Fruit fly (Drosophila melanogaster) whole organism, embryonic: ENCODE data around the gene CG7387.

Experiments
- Ada2b ChIP-seq: fragments of 200-800 bp; sonication (Bioruptor generic); IDR thresholded peaks from 2 replicates; pipeline ENCODE4 v1.3.6; 2022; ENCODE audit warnings: missing biosample characterization, missing genetic modification characterization
- CG11093 ChIP-seq: fragments of 200-800 bp; sonication (Bioruptor generic); IDR thresholded peaks from 3 replicates; pipeline ENCODE4 v1.3.6; 2022; ENCODE audit warnings: missing biosample characterization, missing genetic modification characterization
- CG11398 ChIP-seq: fragments of 200-800 bp; sonication (Bioruptor generic); optimal IDR thresholded peaks from 2 replicates; lab custom pipeline; 2016; ENCODE audit warnings: missing biosample characterization, missing genetic modification characterization
- CG12299 ChIP-seq: fragments of 200-800 bp; sonication (Bioruptor generic); optimal IDR thresholded peaks from 2 replicates; lab custom pipeline; 2018; ENCODE audit warnings: missing biosample characterization, mild to moderate bottlenecking, missing genetic modification characterization
- CG18599 ChIP-seq: fragments of 200-800 bp; sonication (Bioruptor generic); optimal IDR thresholded peaks from 3 replicates; lab custom pipeline; 2017; ENCODE audit warnings: missing biosample characterization, missing genetic modification characterization, mild to moderate bottlenecking, moderate library complexity, missing genetic modification reagents
- CG18764 ChIP-seq: fragments of 200-800 bp; sonication (Bioruptor generic); optimal IDR thresholded peaks from 3 replicates; lab custom pipeline; 2016; ENCODE audit warnings: missing biosample characterization, missing genetic modification characterization
- CG2875 ChIP-seq: fragments of 200-800 bp; sonication (Bioruptor generic); optimal IDR thresholded peaks from 2 replicates; lab custom pipeline; 2017; ENCODE audit warnings: missing biosample characterization, mild to moderate bottlenecking, missing genetic modification characterization, missing genetic modification reagents
- CG30431 ChIP-seq: fragments of 200-800 bp; sonication (Bioruptor generic); optimal IDR thresholded peaks from 2 replicates; lab custom pipeline; 2017; ENCODE audit warnings: missing biosample characterization, missing genetic modification characterization
- CG32772 ChIP-seq: fragments of 200-800 bp; sonication (Bioruptor generic); IDR thresholded peaks from 2 replicates; pipeline ENCODE4 v1.3.6; 2022; ENCODE audit warnings: missing biosample characterization, missing genetic modification characterization
- CG3281 ChIP-seq: fragments of 200-800 bp; sonication (Bioruptor generic); optimal IDR thresholded peaks from 3 replicates; lab custom pipeline; 2017; ENCODE audit warnings: missing biosample characterization, mild to moderate bottlenecking, missing genetic modification characterization
- CG34422 ChIP-seq: fragments of 200-800 bp; sonication (Bioruptor generic); IDR thresholded peaks from 3 replicates; pipeline ENCODE4 v1.3.6; 2022; ENCODE audit warnings: missing biosample characterization, missing genetic modification characterization
- CG5245 ChIP-seq: fragments of 200-800 bp; sonication (Bioruptor generic); optimal IDR thresholded peaks from 3 replicates; lab custom pipeline; 2016; ENCODE audit warnings: missing biosample characterization, missing genetic modification characterization
- CG6689 ChIP-seq: fragments of 200-800 bp; sonication (Bioruptor generic); IDR thresholded peaks from 2 replicates; pipeline ENCODE4 v1.3.6; 2022; ENCODE audit warnings: missing biosample characterization, missing genetic modification characterization
- CG6813 ChIP-seq: fragments of 200-800 bp; sonication (Bioruptor generic); optimal IDR thresholded peaks from 2 replicates; lab custom pipeline; 2017; ENCODE audit warnings: missing biosample characterization, missing genetic modification characterization, mild to moderate bottlenecking, moderate library complexity, missing genetic modification reagents
- CG7987 ChIP-seq: fragments of 200-800 bp; sonication (Bioruptor generic); optimal IDR thresholded peaks from 2 replicates; lab custom pipeline; 2018; ENCODE audit warnings: missing biosample characterization, mild to moderate bottlenecking, missing genetic modification characterization, moderate library complexity
- CG8765 ChIP-seq: fragments of 200-800 bp; sonication (Bioruptor generic); IDR thresholded peaks from 2 replicates; pipeline ENCODE4 v1.3.6; 2022; ENCODE audit warnings: missing biosample characterization, missing genetic modification characterization
- CTCF ChIP-seq: fragments of 200-800 bp; sonication (Bioruptor generic); optimal IDR thresholded peaks from 2 replicates; lab custom pipeline; 2017; ENCODE audit warnings: missing biosample characterization, mild to moderate bottlenecking, missing genetic modification characterization, moderate library complexity
- Camta ChIP-seq: fragments of 200-800 bp; sonication (Bioruptor generic); optimal IDR thresholded peaks from 2 replicates; lab custom pipeline; 2016; ENCODE audit warnings: missing biosample characterization, missing genetic modification characterization
- CkIIα-i1 ChIP-seq: fragments of 200-800 bp; sonication (Bioruptor generic); IDR thresholded peaks from 2 replicates; pipeline ENCODE4 v1.3.6; 2022; ENCODE audit warnings: missing biosample characterization, missing genetic modification characterization
- D19B ChIP-seq: fragments of 200-800 bp; sonication (Bioruptor generic); optimal IDR thresholded peaks from 2 replicates; lab custom pipeline; 2017; ENCODE audit warnings: missing biosample characterization, mild to moderate bottlenecking, missing genetic modification characterization
- Dip3 ChIP-seq: fragments of 200-800 bp; sonication (Bioruptor generic); optimal IDR thresholded peaks from 3 replicates; lab custom pipeline; 2016; ENCODE audit warnings: missing biosample characterization, missing genetic modification characterization
- E2f2 ChIP-seq: fragments of 200-800 bp; sonication (Bioruptor generic); IDR thresholded peaks from 2 replicates; pipeline ENCODE4 v1.3.6; 2022; ENCODE audit warnings: missing biosample characterization, missing genetic modification characterization
- HLHmδ ChIP-seq: fragments of 200-800 bp; sonication (Bioruptor generic); optimal IDR thresholded peaks from 2 replicates; lab custom pipeline; 2018; ENCODE audit warnings: missing biosample characterization, mild to moderate bottlenecking, missing genetic modification characterization, moderate library complexity
- Hand ChIP-seq: fragments of 200-800 bp; sonication (Bioruptor generic); optimal IDR thresholded peaks from 2 replicates; lab custom pipeline; 2017; ENCODE audit warnings: mild to moderate bottlenecking, missing biosample characterization, missing genetic modification reagents, missing genetic modification characterization
- Hmx ChIP-seq: fragments of 200-800 bp; sonication (Bioruptor generic); optimal IDR thresholded peaks from 2 replicates; lab custom pipeline; 2016; ENCODE audit warnings: missing biosample characterization, missing genetic modification characterization
- MESR4 ChIP-seq: fragments of 200-800 bp; sonication (Bioruptor generic); optimal IDR thresholded peaks from 2 replicates; lab custom pipeline; 2018; ENCODE audit warnings: missing biosample characterization, mild to moderate bottlenecking, missing genetic modification characterization, moderate library complexity
- MTF-1 ChIP-seq: fragments of 200-800 bp; sonication (Bioruptor generic); optimal IDR thresholded peaks from 2 replicates; lab custom pipeline; 2018; ENCODE audit warnings: missing biosample characterization, mild to moderate bottlenecking, missing genetic modification characterization, borderline replicate concordance
- NC2α ChIP-seq: fragments of 200-800 bp; sonication (Bioruptor generic); optimal IDR thresholded peaks from 2 replicates; lab custom pipeline; 2016; ENCODE audit warnings: missing biosample characterization, missing genetic modification characterization
- Rx ChIP-seq: fragments of 200-800 bp; sonication (Bioruptor generic); IDR thresholded peaks from 2 replicates; pipeline ENCODE4 v1.3.6; 2022; ENCODE audit warnings: missing biosample characterization, missing genetic modification characterization
- Scr ChIP-seq: fragments of 200-800 bp; sonication (Bioruptor generic); IDR thresholded peaks from 2 replicates; pipeline ENCODE4 v1.3.6; 2022; ENCODE audit warnings: missing biosample characterization, missing genetic modification characterization; ENCODE audit not compliant: partially characterized antibody
- Sry-β ChIP-seq: fragments of 200-800 bp; sonication (Bioruptor generic); optimal IDR thresholded peaks from 2 replicates; lab custom pipeline; 2018; ENCODE audit warnings: missing biosample characterization, mild to moderate bottlenecking, missing genetic modification characterization, moderate library complexity
- Trl ChIP-seq, 3 experiments: fragments of >200 bp in 2 of 3; fragments of 200-800 bp in 1 of 3; sonication (Bioruptor generic) in 1 of 3; optimal IDR thresholded peaks; 2 replicates in 1 of 3; 3 replicates in 2 of 3; lab custom pipeline; 2016 to 2017; ENCODE audit warnings: missing biosample characterization in 1 of 3, missing genetic modification characterization in 1 of 3
- bcd ChIP-seq: fragments of 200-800 bp; sonication (Bioruptor generic); optimal IDR thresholded peaks from 2 replicates; lab custom pipeline; 2017; ENCODE audit warnings: missing biosample characterization, mild to moderate bottlenecking, missing genetic modification characterization
- cg ChIP-seq: fragments of 200-800 bp; sonication (Bioruptor generic); optimal IDR thresholded peaks from 3 replicates; lab custom pipeline; 2019; ENCODE audit warnings: missing biosample characterization, mild to moderate bottlenecking, missing genetic modification characterization, moderate library complexity
- dm ChIP-seq: fragments of 200-800 bp; sonication (Bioruptor generic); optimal IDR thresholded peaks from 3 replicates; lab custom pipeline; 2016; ENCODE audit warnings: missing biosample characterization, missing genetic modification characterization
- dpn ChIP-seq, 2 experiments: fragments of 200-800 bp; sonication (Bioruptor generic); optimal IDR thresholded peaks; 3 replicates each; lab custom pipeline; 2016; ENCODE audit warnings: missing biosample characterization in 2 of 2, missing genetic modification characterization in 2 of 2
- eyg ChIP-seq: fragments of 200-800 bp; sonication (Bioruptor generic); optimal IDR thresholded peaks from 3 replicates; lab custom pipeline; 2016; ENCODE audit warnings: missing biosample characterization, missing genetic modification characterization
- fd3F ChIP-seq: fragments of 200-800 bp; sonication (Bioruptor generic); optimal IDR thresholded peaks from 2 replicates; lab custom pipeline; 2018; ENCODE audit warnings: missing biosample characterization, mild to moderate bottlenecking, missing genetic modification characterization, moderate library complexity
- grau ChIP-seq: fragments of 200-800 bp; optimal IDR thresholded peaks from 3 replicates; lab custom pipeline; 2019; ENCODE audit warnings: missing biosample characterization, mild to moderate bottlenecking, missing genetic modification characterization, moderate library complexity
- gro ChIP-seq: fragments of 200-800 bp; sonication (Bioruptor generic); optimal IDR thresholded peaks from 2 replicates; lab custom pipeline; 2016; ENCODE audit warnings: missing biosample characterization, missing genetic modification characterization
- kah ChIP-seq: fragments of 200-800 bp; sonication (Bioruptor generic); optimal IDR thresholded peaks from 2 replicates; lab custom pipeline; 2018; ENCODE audit warnings: missing biosample characterization, mild to moderate bottlenecking, missing genetic modification characterization
- kay ChIP-seq: fragments of 200-800 bp; sonication (Bioruptor generic); optimal IDR thresholded peaks from 2 replicates; lab custom pipeline; 2016; ENCODE audit warnings: missing biosample characterization, missing genetic modification characterization
- nerfin-1 ChIP-seq: fragments of 200-800 bp; sonication (Bioruptor generic); optimal IDR thresholded peaks from 3 replicates; lab custom pipeline; 2019; ENCODE audit warnings: missing biosample characterization, mild to moderate bottlenecking, missing genetic modification characterization, moderate library complexity
- nom ChIP-seq: fragments of 200-800 bp; sonication (Bioruptor generic); optimal IDR thresholded peaks from 2 replicates; lab custom pipeline; 2017; ENCODE audit warnings: missing biosample characterization, missing genetic modification characterization, mild to moderate bottlenecking, moderate library complexity, missing genetic modification reagents
- oc ChIP-seq: fragments of 200-800 bp; sonication (Bioruptor generic); optimal IDR thresholded peaks from 2 replicates; lab custom pipeline; 2018; ENCODE audit warnings: missing biosample characterization, mild to moderate bottlenecking, missing genetic modification characterization, moderate library complexity
- org-1 ChIP-seq: fragments of 200-800 bp; sonication (Bioruptor generic); optimal IDR thresholded peaks from 2 replicates; lab custom pipeline; 2017; ENCODE audit warnings: missing biosample characterization, missing genetic modification characterization
- ranshi ChIP-seq: fragments of 200-800 bp; sonication (Bioruptor generic); IDR thresholded peaks from 2 replicates; pipeline ENCODE4 v1.3.6; 2022; ENCODE audit warnings: missing biosample characterization, missing genetic modification characterization
- schlank ChIP-seq: fragments of 200-800 bp; sonication (Bioruptor generic); optimal IDR thresholded peaks from 2 replicates; lab custom pipeline; 2018; ENCODE audit warnings: missing biosample characterization, mild to moderate bottlenecking, missing genetic modification characterization
- sens ChIP-seq: fragments of 200-800 bp; sonication (Bioruptor generic); peaks from one replicate; lab custom pipeline; 2016; ENCODE audit warnings: missing biosample characterization, missing genetic modification characterization
- sima ChIP-seq: fragments of 200-800 bp; sonication (Bioruptor generic); optimal IDR thresholded peaks from 2 replicates; lab custom pipeline; 2016; ENCODE audit warnings: missing biosample characterization, missing genetic modification characterization
- zen ChIP-seq: fragments of 200-800 bp; sonication (Bioruptor generic); optimal IDR thresholded peaks from 3 replicates; lab custom pipeline; 2018; ENCODE audit warnings: missing biosample characterization, mild to moderate bottlenecking, missing genetic modification characterization, moderate library complexity
- zf30C ChIP-seq: fragments of 200-800 bp; sonication (Bioruptor generic); optimal IDR thresholded peaks from 3 replicates; lab custom pipeline; 2018; ENCODE audit warnings: missing biosample characterization, mild to moderate bottlenecking, missing genetic modification characterization

CG7387 gene

DNA sequence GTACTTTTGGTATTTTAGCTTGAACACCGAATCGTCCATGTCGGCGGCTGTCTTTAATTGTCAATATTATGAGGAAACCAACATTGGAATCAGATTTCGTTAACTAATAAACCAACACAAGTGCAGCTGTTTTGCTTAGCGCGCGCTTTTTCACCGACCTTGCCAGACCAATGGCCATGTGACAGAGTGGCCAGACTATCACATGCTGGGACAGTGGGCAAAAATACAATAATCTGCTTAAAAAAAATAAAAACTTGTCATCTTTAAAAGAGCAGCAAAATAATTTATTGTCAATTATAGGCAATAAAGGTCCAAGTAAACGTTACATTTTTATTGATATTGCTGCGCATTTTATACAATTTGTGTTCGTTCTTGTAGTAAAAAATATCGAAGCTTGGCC, 17.1 kb downstream of the CG7387 start, which contains the start of gene RecQ4 (continued):
- no peak for TF ChIP-seq HLHmδ (GFP tag; lab: Kevin White, UChicago)
- no peak for TF ChIP-seq kah (GFP tag; lab: Kevin White, UChicago)
- TF ChIP-seq CG34422 (GFP tag; lab: Robert Waterston, UW), result no peak
- TF ChIP-seq Hand (GFP tag; lab: Kevin White, UChicago), result no peak
- no peak for TF ChIP-seq CG3281 (GFP tag; lab: Kevin White, UChicago)
- TF ChIP-seq CG6689 (GFP tag; lab: Robert Waterston, UW), result no peak
- TF ChIP-seq CkIIα-i1 (GFP tag; lab: Robert Waterston, UW), result no peak
- no peak for TF ChIP-seq fd3F (GFP tag; lab: Kevin White, UChicago)
- TF ChIP-seq zf30C (GFP tag; lab: Kevin White, UChicago), result no peak
- TF ChIP-seq oc (tag; lab: Kevin White, UChicago), result no peak
- TF ChIP-seq CG11398 (GFP tag; lab: Kevin White, UChicago), result no peak
- TF ChIP-seq CG8765 (GFP tag; lab: Robert Waterston, UW), result no peak
- peak; percentile 47 for TF ChIP-seq cg (GFP tag; lab: Kevin White, UChicago)
- TF ChIP-seq NC2α (GFP tag; lab: Kevin White, UChicago), result no peak
- TF ChIP-seq CG11093, result no peak
- TF ChIP-seq CG5245, result no peak
- TF ChIP-seq E2f2, result peak; percentile 97
- no peak for TF ChIP-seq MTF-1
- peak in 1 of 2 experiments; percentile 7 for TF ChIP-seq dpn (GFP tag; optimal IDR thresholded peaks at IDR 0.05; lab: Kevin White, UChicago)
- no peak for TF ChIP-seq CG30431 (GFP tag; lab: Kevin White, UChicago)
- TF ChIP-seq bcd (GFP tag; lab: Kevin White, UChicago), result no peak
- no peak for TF ChIP-seq grau (tag; lab: Kevin White, UChicago)
- no peak for TF ChIP-seq Dip3
- no peak for TF ChIP-seq Trl (optimal IDR thresholded peaks at IDR 0.05; lab: Kevin White, UChicago)
- TF ChIP-seq Trl (GFP tag; optimal IDR thresholded peaks at IDR 0.05; lab: Kevin White, UChicago), result no peak
- no peak for TF ChIP-seq dm
- no peak for TF ChIP-seq Ada2b (GFP tag; lab: Robert Waterston, UW)
- TF ChIP-seq MESR4 (GFP tag; lab: Kevin White, UChicago), result peak; percentile 4
- TF ChIP-seq CG12299 (tag; lab: Kevin White, UChicago), result no peak
- no peak for TF ChIP-seq Scr (GFP tag; lab: Robert Waterston, UW)
- no peak for TF ChIP-seq org-1
- TF ChIP-seq kay, result no peak
- no peak for TF ChIP-seq nom
- TF ChIP-seq Sry-β (GFP tag; lab: Kevin White, UChicago), result no peak
- no peak for TF ChIP-seq nerfin-1 (tag; lab: Kevin White, UChicago)
- TF ChIP-seq Camta (GFP tag; lab: Kevin White, UChicago), result no peak
- no peak for TF ChIP-seq eyg
- no peak for TF ChIP-seq Hmx
- TF ChIP-seq schlank (tag; lab: Kevin White, UChicago), result no peak
- no peak for TF ChIP-seq CG18764
- no peak for TF ChIP-seq Rx
- no peak for TF ChIP-seq sima (GFP tag; lab: Kevin White, UChicago)
- TF ChIP-seq ranshi (GFP tag; lab: Robert Waterston, UW), result no peak
- no peak for TF ChIP-seq CG2875 (GFP tag; lab: Kevin White, UChicago)
- no peak for TF ChIP-seq CG7987 (GFP tag; lab: Kevin White, UChicago)
- no peak for TF ChIP-seq D19B (GFP tag; lab: Kevin White, UChicago)
- TF ChIP-seq gro, result no peak
- TF ChIP-seq sens, result peak; percentile 77
- TF ChIP-seq zen, result no peak
- TF ChIP-seq CG6813, result no peak
- no peak for TF ChIP-seq CTCF (GFP tag; lab: Kevin White, UChicago)
- TF ChIP-seq CG32772 (GFP tag; lab: Robert Waterston, UW), result no peak
- no peak for TF ChIP-seq CG18599 (GFP tag; lab: Kevin White, UChicago)
